Worm (Caenorhabditis elegans) whole organism, late embryonic: ENCODE data around the gene dnc-3.

ENCODE experiments used
- ceh-31 ChIP-seq: sonication (generic microtip); optimal IDR thresholded peaks from 2 replicates; lab custom pipeline; 2016; ENCODE audit warnings: missing genetic modification characterization, missing compliant biosample characterization
- gmeb-2 ChIP-seq: sonication (generic microtip); optimal IDR thresholded peaks from 2 replicates; lab custom pipeline; 2016; ENCODE audit warnings: missing genetic modification characterization, inconsistent platforms, missing compliant biosample characterization
- madf-2 ChIP-seq: sonication (generic microtip); optimal IDR thresholded peaks from 2 replicates; lab custom pipeline; 2017; ENCODE audit warnings: missing genetic modification characterization, missing compliant biosample characterization
- pha-4 ChIP-seq: fragments of 150-350 bp; optimal IDR thresholded peaks from 2 replicates; lab custom pipeline; 2018; ENCODE audit warnings: missing biosample characterization, missing genetic modification reagents, missing genetic modification characterization
- tbx-2 ChIP-seq: sonication (generic microtip); optimal IDR thresholded peaks from 2 replicates; lab custom pipeline; 2016; ENCODE audit warnings: missing genetic modification characterization, missing compliant biosample characterization
- unc-3 ChIP-seq, 2 experiments: fragments of 200-800 bp in 1 of 2; sonication (Bioruptor generic) in 1 of 2; sonication (generic microtip) in 1 of 2; conservative IDR thresholded peaks in 1 of 2; optimal IDR thresholded peaks in 1 of 2; 2 replicates each; pipeline versions ENCODE4 v1.3.6 to Lab custom; 2016 to 2022; ENCODE audit warnings: missing compliant biosample characterization in 2 of 2, missing genetic modification characterization in 2 of 2, missing genetic modification reagents in 1 of 2

- TF ChIP-seq unc-3 (GFP tag; conservative IDR thresholded peaks at IDR 0.05; lab: Robert Waterston, UW) (no peak), unc-3 (tag; optimal IDR thresholded peaks at IDR 0.05; lab: Kevin White, UChicago) (no peak), madf-2 (no peak), pha-4 (tag; lab: Kevin White, UChicago) (no peak), gmeb-2 (tag; lab: Kevin White, UChicago) (no peak), tbx-2 (tag; lab: Kevin White, UChicago) (no peak), ceh-31 (no peak)
These were observed 24.6 kb downstream of the dnc-3 start, which contains the start of gene clec-133 for ce11 chrII:3578121-3578520.
